Fruit fly (Drosophila melanogaster): ENCODE results near the gene CG43784.
"Not testable (repeated sequence)": the region's sequence is repeated elsewhere in the genome, so short reads cannot be mapped to it uniquely, and the experiment has no call there.

Gene CG43784

dm6 chrX:19958242-19958641 is at the start of gene CG43784:
Gene CG43784, minus strand, starts transcription at chrX:19958342.
- not testable (repeated sequence) for TF ChIP-seq gl (tag; optimal IDR thresholded peaks at IDR 0.05); CG32121 (GFP tag; IDR thresholded peaks at IDR 0.05); Pif1B (GFP tag; optimal IDR thresholded peaks at IDR 0.05)

DNA sequence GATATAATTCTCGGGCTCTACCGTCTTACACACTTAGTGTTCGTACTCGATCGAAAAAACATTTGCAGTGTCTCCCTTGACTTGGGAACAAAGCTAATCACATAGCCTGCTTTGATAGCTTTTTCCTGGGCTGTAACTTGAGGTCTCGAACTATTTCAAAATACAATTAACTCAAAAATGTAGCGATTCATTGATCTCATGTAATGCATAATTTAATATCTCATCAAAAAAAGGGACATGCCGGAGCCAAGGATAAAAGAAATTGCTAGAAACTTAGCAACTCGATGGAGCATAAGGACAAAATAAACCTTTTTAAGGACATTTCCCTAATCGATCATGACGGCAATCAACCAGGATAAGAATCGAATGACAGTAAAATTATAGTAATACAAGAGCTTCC is 43.9 kb upstream of the CG43784 start, which contains the start of gene lky:
Gene lky (minus strand): TSS at position 101 of the 400 bp plus-strand sequence.
- TF ChIP-seq CG12605 (GFP tag; IDR thresholded peaks at IDR 0.05) (no peak), Ets98B (GFP tag; IDR thresholded peaks at IDR 0.05) (no peak), Snoo (tag; optimal IDR thresholded peaks at IDR 0.05) (no peak), Pif1B (GFP tag; optimal IDR thresholded peaks at IDR 0.05) (no peak), CG9948 (tag; optimal IDR thresholded peaks at IDR 0.05) (no peak), gl (tag; optimal IDR thresholded peaks at IDR 0.05) (no peak), D1 (tag; optimal IDR thresholded peaks at IDR 0.05) (no peak), CG10348 (GFP tag; IDR thresholded peaks at IDR 0.05) (no peak), rn (GFP tag; IDR thresholded peaks at IDR 0.05) (no peak), CG4496 (GFP tag; IDR thresholded peaks at IDR 0.05) (no peak), CG15710 (tag; optimal IDR thresholded peaks at IDR 0.05) (no peak), CG14655 (GFP tag; optimal IDR thresholded peaks at IDR 0.05) (no peak), fd96Ca (GFP tag; IDR thresholded peaks at IDR 0.05) (no peak), CG8301 (tag; optimal IDR thresholded peaks at IDR 0.05) (no peak), CG8159 (tag; optimal IDR thresholded peaks at IDR 0.05) (no peak), CG13204 (GFP tag; optimal IDR thresholded peaks at IDR 0.05) (no peak), CG34367 (tag; optimal IDR thresholded peaks at IDR 0.05) (no peak), CG32121 (GFP tag; IDR thresholded peaks at IDR 0.05) (no peak), EcR (GFP tag; optimal IDR thresholded peaks at IDR 0.05) (no peak)

dm6 chrX:19964215-19964614 is 6.1 kb upstream of the CG43784 start:
- TF ChIP-seq EcR (GFP tag; optimal IDR thresholded peaks at IDR 0.05) = peak; percentile 32
- TF ChIP-seq CG34367 (tag; optimal IDR thresholded peaks at IDR 0.05) = no peak
- TF ChIP-seq fd96Ca (GFP tag; IDR thresholded peaks at IDR 0.05) = no peak
- TF ChIP-seq CG9948 (tag; optimal IDR thresholded peaks at IDR 0.05) = peak; percentile 34
- TF ChIP-seq CG4496 (GFP tag; IDR thresholded peaks at IDR 0.05) = no peak; the same call in 2 of the 3 replicates
- TF ChIP-seq CG8301 (tag; optimal IDR thresholded peaks at IDR 0.05) = no peak
- no peak for TF ChIP-seq Pif1A (GFP tag; optimal IDR thresholded peaks at IDR 0.05)
- TF ChIP-seq Pif1B (GFP tag; optimal IDR thresholded peaks at IDR 0.05) = no peak
- TF ChIP-seq CG14655 (GFP tag; optimal IDR thresholded peaks at IDR 0.05) = peak; percentile 2
- TF ChIP-seq CG17806 (tag; optimal IDR thresholded peaks at IDR 0.05) = peak; percentile 27
- TF ChIP-seq CG8159 (tag; optimal IDR thresholded peaks at IDR 0.05) = peak; percentile 37
- TF ChIP-seq rn (GFP tag; IDR thresholded peaks at IDR 0.05) = no peak
- TF ChIP-seq CG15710 (tag; optimal IDR thresholded peaks at IDR 0.05) = peak; percentile 48
- TF ChIP-seq Snoo (tag; optimal IDR thresholded peaks at IDR 0.05) = peak; percentile 18

DNA sequence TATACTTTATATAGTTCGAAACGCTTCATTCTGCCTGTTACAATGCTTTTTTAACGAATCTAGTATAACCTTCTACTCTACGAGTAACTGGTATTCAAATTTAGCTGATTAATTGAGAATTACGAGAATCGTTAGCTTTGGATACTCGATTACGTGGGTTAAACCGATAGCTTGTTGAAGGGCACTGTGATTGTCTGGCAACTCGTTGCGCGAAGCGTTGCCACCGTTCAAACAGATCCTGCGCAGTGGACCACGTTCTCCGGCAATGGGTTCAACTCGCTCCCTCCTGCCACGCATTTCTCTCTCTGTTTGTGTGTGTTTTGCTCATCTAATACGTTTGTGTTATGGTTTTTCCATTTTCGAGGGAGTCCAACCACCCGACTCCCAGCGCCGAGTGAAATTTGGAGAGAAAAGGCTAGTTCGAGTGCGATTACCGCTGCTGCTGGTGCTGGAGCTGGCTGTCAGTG is 2.8 kb upstream of the CG43784 start, which contains the start of gene Nep3:
Gene Nep3 (plus strand): TSS at position 417 of the 467 bp plus-strand sequence.
- TF ChIP-seq Pif1A (GFP tag; optimal IDR thresholded peaks at IDR 0.05) = no peak

- TF ChIP-seq CG32121 (GFP tag; IDR thresholded peaks at IDR 0.05) = no peak
- no peak for TF ChIP-seq CG8159 (tag; optimal IDR thresholded peaks at IDR 0.05)
- TF ChIP-seq D1 (tag; optimal IDR thresholded peaks at IDR 0.05) = no peak
These were observed 1.3 kb upstream of the CG43784 start, which contains the start of gene CG12655 for dm6 chrX:19959353-19959969. Gene CG12655, minus strand, starts transcription at chrX:19959403.

DNA sequence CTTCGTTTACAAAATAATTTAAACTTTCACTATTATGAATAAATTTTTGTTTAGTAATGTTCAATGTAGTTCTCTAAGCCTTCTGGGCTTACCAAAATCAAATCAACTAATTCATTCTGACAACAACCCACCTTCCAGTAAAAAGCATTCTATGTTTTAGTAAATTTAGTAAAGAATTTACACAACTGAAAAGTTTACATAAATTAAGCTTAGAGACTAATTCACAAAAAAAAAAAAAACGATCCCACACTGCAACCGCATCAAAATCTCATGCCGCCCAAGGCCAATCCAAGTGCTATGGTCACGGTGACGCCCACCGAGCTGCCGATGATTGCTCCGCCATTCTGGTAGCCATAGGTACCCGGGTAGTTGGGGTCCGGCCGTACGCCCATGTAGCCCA is 4.6 kb downstream of the CG43784 start, which contains the start of gene CG45494:
Gene CG45494 (minus strand): TSS at position 101 of the 400 bp plus-strand sequence.
- not testable (repeated sequence) for TF ChIP-seq CG9948 (tag; optimal IDR thresholded peaks at IDR 0.05); CG34367 (tag; optimal IDR thresholded peaks at IDR 0.05); CG10348 (GFP tag; IDR thresholded peaks at IDR 0.05)

dm6 chrX:19948773-19949172 is 9.4 kb downstream of the CG43784 start, which contains the start of gene CG45493:
Gene CG45493, minus strand, starts transcription at chrX:19948873.
- TF ChIP-seq fd96Ca (GFP tag; IDR thresholded peaks at IDR 0.05); Snoo (tag; optimal IDR thresholded peaks at IDR 0.05); Pif1A (GFP tag; optimal IDR thresholded peaks at IDR 0.05): not testable (repeated sequence)

DNA sequence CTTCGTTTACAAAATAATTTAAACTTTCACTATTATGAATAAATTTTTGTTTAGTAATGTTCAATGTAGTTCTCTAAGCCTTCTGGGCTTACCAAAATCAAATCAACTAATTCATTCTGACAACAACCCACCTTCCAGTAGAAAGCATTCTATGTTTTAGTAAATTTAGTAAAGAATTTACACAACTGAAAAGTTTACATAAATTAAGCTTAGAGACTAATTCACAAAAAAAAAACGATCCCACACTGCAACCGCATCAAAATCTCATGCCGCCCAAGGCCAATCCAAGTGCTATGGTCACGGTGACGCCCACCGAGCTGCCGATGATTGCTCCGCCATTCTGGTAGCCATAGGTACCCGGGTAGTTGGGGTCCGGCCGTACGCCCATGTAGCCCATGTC is 14.1 kb downstream of the CG43784 start, which contains the start of gene CG45492:
Gene CG45492 (minus strand): TSS at position 101 of the 400 bp plus-strand sequence.
- TF ChIP-seq CG34367 (tag; optimal IDR thresholded peaks at IDR 0.05); CG12605 (GFP tag; IDR thresholded peaks at IDR 0.05); rn (GFP tag; IDR thresholded peaks at IDR 0.05): not testable (repeated sequence)
